Worm (Caenorhabditis elegans) whole organism, young adult: ENCODE measurements around the gene vamp-8.

Experiments used
- C06A6.2 ChIP-seq: fragments of 200-800 bp; sonication (Bioruptor generic); conservative IDR thresholded peaks from 2 replicates; pipeline ENCODE4 v1.3.6; 2022; ENCODE audit warnings: missing genetic modification characterization, missing compliant biosample characterization
- F37B4.10 ChIP-seq: fragments of 200-800 bp; sonication (Bioruptor generic); IDR thresholded peaks from 2 replicates; pipeline ENCODE4 v1.3.6; 2022; ENCODE audit warnings: missing genetic modification characterization, missing compliant biosample characterization
- F55B11.4 ChIP-seq: sonication (generic microtip); optimal IDR thresholded peaks from 2 replicates; lab custom pipeline; 2016; ENCODE audit warnings: missing compliant biosample characterization, missing genetic modification characterization, borderline replicate concordance; ENCODE audit not compliant: insufficient read depth
- Y53G8AR.9 ChIP-seq: fragments of 200-800 bp; sonication (Bioruptor generic); conservative IDR thresholded peaks from 2 replicates; pipeline ENCODE4 v1.3.6; 2022; ENCODE audit warnings: missing genetic modification reagents, missing genetic modification characterization, missing compliant biosample characterization
- Y95B8A.8 ChIP-seq: fragments of 200-800 bp; sonication (Bioruptor generic); IDR thresholded peaks from 2 replicates; pipeline ENCODE4 v1.3.6; 2022; ENCODE audit warnings: missing genetic modification reagents, missing genetic modification characterization, missing compliant biosample characterization
- attf-5 ChIP-seq: fragments of 200-800 bp; sonication (Bioruptor generic); optimal IDR thresholded peaks from 2 replicates; lab custom pipeline; 2018; ENCODE audit warnings: mild to moderate bottlenecking, missing genetic modification characterization, missing compliant biosample characterization
- attf-6 ChIP-seq: fragments of 200-800 bp; sonication (Bioruptor generic); IDR thresholded peaks from 2 replicates; pipeline ENCODE4 v1.3.6; 2022; ENCODE audit warnings: missing genetic modification reagents, missing genetic modification characterization, missing compliant biosample characterization
- cebp-1 ChIP-seq, 2 experiments: fragments of 200-800 bp in 1 of 2; sonication (Bioruptor generic) in 1 of 2; sonication (generic microtip) in 1 of 2; IDR thresholded peaks in 1 of 2; optimal IDR thresholded peaks in 1 of 2; 2 replicates each; pipeline versions ENCODE4 v1.3.6 to Lab custom; 2017 to 2022; ENCODE audit warnings: missing compliant biosample characterization in 2 of 2, missing genetic modification characterization in 2 of 2, mild to moderate bottlenecking in 1 of 2, missing genetic modification reagents in 1 of 2, moderate library complexity in 1 of 2
- ceh-40 ChIP-seq: fragments of 200-800 bp; sonication (Bioruptor generic); IDR thresholded peaks from 2 replicates; pipeline ENCODE4 v1.3.6; 2022; ENCODE audit warnings: missing genetic modification characterization, missing compliant biosample characterization
- egrh-3 ChIP-seq: fragments of 200-800 bp; sonication (Bioruptor generic); IDR thresholded peaks from 2 replicates; pipeline ENCODE4 v1.3.6; 2022; ENCODE audit warnings: missing genetic modification reagents, missing genetic modification characterization, missing compliant biosample characterization
- ekl-4 ChIP-seq: fragments of 200-800 bp; sonication (Bioruptor generic); IDR thresholded peaks from 2 replicates; pipeline ENCODE4 v1.3.6; 2022; ENCODE audit warnings: missing genetic modification reagents, missing genetic modification characterization, missing compliant biosample characterization
- hsf-1 ChIP-seq: fragments of 200-800 bp; sonication (Bioruptor generic); IDR thresholded peaks from 2 replicates; pipeline ENCODE4 v1.3.6; 2022; ENCODE audit warnings: missing genetic modification reagents, missing genetic modification characterization, missing compliant biosample characterization
- lin-26 ChIP-seq: fragments of 200-800 bp; sonication (Bioruptor generic); IDR thresholded peaks from 2 replicates; pipeline ENCODE4 v1.3.6; 2022; ENCODE audit warnings: missing genetic modification reagents, missing genetic modification characterization, missing compliant biosample characterization
- lin-40 ChIP-seq: sonication (generic microtip); optimal IDR thresholded peaks from 2 replicates; lab custom pipeline; 2016; ENCODE audit warnings: missing genetic modification characterization, mild to moderate bottlenecking, missing compliant biosample characterization, missing genotype, missing genetic modification reagents
- lir-1 ChIP-seq: fragments of 200-800 bp; sonication (Bioruptor generic); conservative IDR thresholded peaks from 2 replicates; pipeline ENCODE4 v1.3.6; 2022; ENCODE audit warnings: missing genetic modification reagents, missing genetic modification characterization, missing compliant biosample characterization
- mcd-1 ChIP-seq: fragments of 200-800 bp; sonication (Bioruptor generic); IDR thresholded peaks from 2 replicates; pipeline ENCODE4 v1.3.6; 2022; ENCODE audit warnings: missing genetic modification reagents, missing genetic modification characterization, missing compliant biosample characterization
- nfya-2 ChIP-seq: fragments of 200-800 bp; sonication (Bioruptor generic); IDR thresholded peaks from 2 replicates; pipeline ENCODE4 v1.3.6; 2022; ENCODE audit warnings: missing genetic modification reagents, missing genetic modification characterization, missing compliant biosample characterization
- pbrm-1 ChIP-seq: fragments of 200-800 bp; sonication (Bioruptor generic); IDR thresholded peaks from 2 replicates; pipeline ENCODE4 v1.3.6; 2022; ENCODE audit warnings: missing genetic modification reagents, missing genetic modification characterization, missing compliant biosample characterization
- pha-4 ChIP-seq: fragments of 150-350 bp; sonication (generic microtip); optimal IDR thresholded peaks from 2 replicates; lab custom pipeline; 2014; ENCODE audit warnings: missing biosample characterization, missing genetic modification reagents, missing genetic modification characterization
- rcor-1 ChIP-seq: fragments of 200-800 bp; sonication (Bioruptor generic); IDR thresholded peaks from 2 replicates; pipeline ENCODE4 v1.3.6; 2022; ENCODE audit warnings: missing genetic modification reagents, missing genetic modification characterization, missing compliant biosample characterization
- snpc-1.1 ChIP-seq: sonication (generic microtip); optimal IDR thresholded peaks from 2 replicates; lab custom pipeline; 2017; ENCODE audit warnings: missing genetic modification characterization, mild to moderate bottlenecking, missing compliant biosample characterization, antibody characterized with exemption, moderate library complexity, missing genotype, missing genetic modification reagents; ENCODE audit not compliant: insufficient read depth
- snpc-4 ChIP-seq, 5 experiments: fragments of 150-350 bp in 1 of 5; sonication (generic microtip) in 4 of 5; optimal IDR thresholded peaks; 2 replicates each; lab custom pipeline; 2014 to 2018; ENCODE audit warnings: missing genetic modification characterization in 5 of 5, missing biosample characterization in 3 of 5, antibody characterized with exemption in 2 of 5, mild to moderate bottlenecking in 2 of 5, missing compliant biosample characterization in 2 of 5, missing genotype in 2 of 5, moderate library complexity in 2 of 5, missing genetic modification reagents in 1 of 5
- somi-1 ChIP-seq: fragments of 200-800 bp; sonication (Bioruptor generic); optimal IDR thresholded peaks from 2 replicates; lab custom pipeline; 2018; ENCODE audit warnings: mild to moderate bottlenecking, missing genetic modification characterization, missing compliant biosample characterization
- unc-130 ChIP-seq: sonication (generic microtip); optimal IDR thresholded peaks from 2 replicates; lab custom pipeline; 2016; ENCODE audit warnings: missing genetic modification reagents, missing genetic modification characterization, missing compliant biosample characterization
- xnd-1 ChIP-seq: sonication (generic microtip); optimal IDR thresholded peaks from 2 replicates; lab custom pipeline; 2016; ENCODE audit warnings: missing genotype, missing genetic modification reagents, missing genetic modification characterization, missing compliant biosample characterization
- zfh-2 ChIP-seq: fragments of 200-800 bp; sonication (Bioruptor generic); conservative IDR thresholded peaks from 2 replicates; pipeline ENCODE4 v1.3.6; 2022; ENCODE audit warnings: missing genetic modification reagents, missing genetic modification characterization, missing compliant biosample characterization
- ztf-22 ChIP-seq: fragments of 200-800 bp; sonication (Bioruptor generic); optimal IDR thresholded peaks from 2 replicates; lab custom pipeline; 2018; ENCODE audit warnings: mild to moderate bottlenecking, missing genetic modification characterization, moderate library complexity, missing compliant biosample characterization
- ztf-25 ChIP-seq: fragments of 200-800 bp; sonication (Bioruptor generic); IDR thresholded peaks from 2 replicates; pipeline ENCODE4 v1.3.6; 2022; ENCODE audit warnings: missing genetic modification reagents, missing genetic modification characterization, missing compliant biosample characterization

vamp-8 gene

DNA sequence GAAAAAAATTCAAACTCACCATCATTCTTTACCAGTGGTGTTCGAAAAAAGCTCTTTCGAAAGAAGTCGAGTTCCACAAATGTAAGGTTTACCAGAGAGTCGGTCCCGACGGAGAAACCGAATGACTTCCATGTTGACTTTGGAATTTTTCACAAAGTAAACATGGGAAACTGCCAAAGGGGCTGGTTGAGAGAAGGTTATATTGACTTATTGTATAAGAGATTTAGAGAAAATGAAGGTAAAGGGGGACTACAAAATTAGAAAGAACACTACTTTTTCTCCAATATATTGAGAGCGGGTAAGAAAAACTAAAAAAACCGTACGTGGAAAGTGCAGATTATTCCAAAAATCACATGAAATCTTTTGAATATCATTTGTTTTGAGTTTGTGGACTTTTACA lies at the start of gene vamp-8:
Gene vamp-8 (minus strand): TSS at position 25 of the 400 bp plus-strand sequence.
- TF ChIP-seq pha-4 (tag; lab: Kevin White, UChicago) (peak; percentile 19), Y53G8AR.9 (GFP tag; lab: Robert Waterston, UW) (no peak)
- TF ChIP-seq, all 124 proteins: peak for 1

DNA sequence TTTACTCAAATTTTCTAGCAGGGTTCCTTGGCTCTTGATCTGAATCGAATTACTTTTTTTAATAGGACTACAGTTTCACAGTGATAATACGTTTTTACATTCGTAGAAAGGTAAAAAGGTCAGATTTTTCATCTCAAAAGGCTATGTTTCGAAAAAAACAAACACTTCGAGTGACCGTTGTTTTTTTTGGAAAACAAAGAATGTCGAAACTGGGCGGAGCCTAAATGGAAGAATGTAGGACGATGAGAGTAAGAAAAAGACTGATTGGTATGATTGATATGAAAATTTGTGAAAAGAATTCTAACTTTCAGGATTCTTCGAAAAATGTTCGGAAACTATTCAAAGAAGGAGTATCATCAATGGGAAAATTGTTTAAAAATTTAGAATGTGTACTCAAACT lies 47.9 kb upstream of the vamp-8 start, which contains the start of gene Y37A1A.2:
Gene Y37A1A.2 (minus strand): TSS at position 101 of the 400 bp plus-strand sequence.
- TF ChIP-seq attf-6 (GFP tag; lab: Robert Waterston, UW), result 0 out of 2 replicates have a peak, but pooled peaks have one; percentile 51
- no peak for TF ChIP-seq ceh-40

ce11 chrIV:13910931-13911330 lies 45.9 kb upstream of the vamp-8 start:
- TF ChIP-seq nfya-2 (no peak), lin-40 (tag; lab: Kevin White, UChicago) (peak; percentile 27)

ce11 chrIV:13910013-13910412 lies 45.0 kb upstream of the vamp-8 start:
- TF ChIP-seq egrh-3, result peak; percentile 97

- TF ChIP-seq attf-6 (GFP tag; lab: Robert Waterston, UW) (0 out of 2 replicates have a peak, but pooled peaks have one; percentile 52), F55B11.4 (no peak), zfh-2 (GFP tag; lab: Robert Waterston, UW) (no peak), pbrm-1 (GFP tag; lab: Robert Waterston, UW) (no peak)
Measured at ce11 chrIV:13906369-13906768, 41.4 kb upstream of the vamp-8 start.

DNA sequence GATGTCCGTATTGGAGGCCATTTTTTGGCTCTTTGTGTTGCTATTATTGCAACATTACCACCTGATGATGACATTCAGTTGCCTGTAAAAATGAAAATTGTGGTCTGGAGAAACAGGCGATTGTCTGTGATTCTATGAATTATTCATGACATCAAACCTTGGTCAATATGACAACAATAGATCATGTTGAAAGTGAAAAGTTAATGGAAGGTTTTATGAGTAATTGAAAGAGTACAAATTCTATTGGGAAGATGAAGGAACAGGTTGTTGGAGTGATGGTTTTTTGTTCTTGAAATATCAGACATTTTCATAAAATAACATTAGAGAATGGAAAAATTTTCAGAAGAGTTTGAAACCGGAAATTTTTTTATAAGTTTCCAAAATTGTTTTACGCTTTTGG lies 37.8 kb upstream of the vamp-8 start, which contains the start of gene Y37A1A.3:
Gene Y37A1A.3 (minus strand): TSS at position 101 of the 400 bp plus-strand sequence.
- TF ChIP-seq ztf-22 (GFP tag; lab: Kevin White, UChicago), result no peak
- no peak for TF ChIP-seq Y95B8A.8
- TF ChIP-seq attf-5 (GFP tag; lab: Kevin White, UChicago), result no peak
- no peak for TF ChIP-seq unc-130 (GFP tag; lab: Kevin White, UChicago)
- no peak for TF ChIP-seq hsf-1 (GFP tag; lab: Robert Waterston, UW)
- no peak for TF ChIP-seq lin-40 (tag; lab: Kevin White, UChicago)
- TF ChIP-seq ekl-4 (GFP tag; lab: Robert Waterston, UW), result no peak
- TF ChIP-seq cebp-1 (GFP tag; IDR thresholded peaks at IDR 0.05; lab: Robert Waterston, UW), result no peak
- TF ChIP-seq cebp-1 (tag; optimal IDR thresholded peaks at IDR 0.05; lab: Kevin White, UChicago), result no peak
- TF ChIP-seq xnd-1, result no peak
- no peak for TF ChIP-seq mcd-1
- no peak for TF ChIP-seq somi-1
- no peak for TF ChIP-seq C06A6.2 (GFP tag; lab: Robert Waterston, UW)
- no peak for TF ChIP-seq lin-26
- no peak for TF ChIP-seq rcor-1 (GFP tag; lab: Robert Waterston, UW)
- no peak for TF ChIP-seq F37B4.10 (GFP tag; lab: Robert Waterston, UW)

- TF ChIP-seq snpc-1.1 (tag; lab: Kevin White, UChicago) (peak; percentile 75), lir-1 (GFP tag; lab: Robert Waterston, UW) (no peak), snpc-4 (GFP tag; optimal IDR thresholded peaks at IDR 0.05; lab: Kevin White, UChicago) (peak; percentile 36), snpc-4 (tag; optimal IDR thresholded peaks at IDR 0.05; lab: Kevin White, UChicago) (peak; percentile 88 to 95 (median 92)), ztf-25 (GFP tag; lab: Robert Waterston, UW) (no peak)
- TF ChIP-seq, all 124 proteins: peak for 2
Measured at ce11 chrIV:13893103-13893502, 28.1 kb upstream of the vamp-8 start.
